Worm (Caenorhabditis elegans) whole organism, early embryonic: ENCODE data around the gene Y70C5A.4.

Experiments
- B0310.2 ChIP-seq: sonication (generic microtip); optimal IDR thresholded peaks from 2 replicates; lab custom pipeline; 2016; ENCODE audit warnings: mild to moderate bottlenecking, missing genetic modification characterization, missing compliant biosample characterization
- F13C5.2 ChIP-seq: sonication (generic microtip); optimal IDR thresholded peaks from 2 replicates; lab custom pipeline; 2017; ENCODE audit warnings: mild to moderate bottlenecking, missing genetic modification characterization, inconsistent platforms, missing compliant biosample characterization
- aly-1 ChIP-seq: sonication (generic microtip); optimal IDR thresholded peaks from 2 replicates; lab custom pipeline; 2016; ENCODE audit warnings: missing genetic modification characterization, missing compliant biosample characterization
- ama-1 ChIP-seq: fragments of 150-350 bp; optimal IDR thresholded peaks from 2 replicates; lab custom pipeline; 2014
- ceh-13 ChIP-seq: fragments of 200-800 bp; sonication (Bioruptor generic); optimal IDR thresholded peaks from 2 replicates; lab custom pipeline; 2018; ENCODE audit warnings: mild to moderate bottlenecking, missing genetic modification characterization, missing compliant biosample characterization
- ceh-36 ChIP-seq: sonication (generic microtip); optimal IDR thresholded peaks from 2 replicates; lab custom pipeline; 2016; ENCODE audit warnings: missing genetic modification characterization, inconsistent platforms, missing compliant biosample characterization
- ets-7 ChIP-seq: sonication (generic microtip); optimal IDR thresholded peaks from 2 replicates; lab custom pipeline; 2016; ENCODE audit warnings: missing genotype, missing genetic modification characterization, missing compliant biosample characterization
- flt-1 ChIP-seq: fragments of 200-800 bp; sonication (Bioruptor generic); IDR thresholded peaks from 2 replicates; pipeline ENCODE4 v1.3.6; 2022; ENCODE audit warnings: missing genetic modification characterization, missing compliant biosample characterization
- hmbx-1 ChIP-seq: sonication (generic microtip); optimal IDR thresholded peaks from 2 replicates; lab custom pipeline; 2016; ENCODE audit warnings: mild to moderate bottlenecking, missing genetic modification characterization, missing compliant biosample characterization
- hmg-4 ChIP-seq: fragments of 200-800 bp; sonication (Bioruptor generic); optimal IDR thresholded peaks from 2 replicates; lab custom pipeline; 2018; ENCODE audit warnings: mild to moderate bottlenecking, missing genetic modification characterization, missing compliant biosample characterization
- hnd-1 ChIP-seq: sonication (generic microtip); optimal IDR thresholded peaks from 2 replicates; lab custom pipeline; 2016; ENCODE audit warnings: missing genetic modification characterization, missing compliant biosample characterization
- pes-1 ChIP-seq: fragments of 200-800 bp; sonication (Bioruptor generic); IDR thresholded peaks from 2 replicates; pipeline ENCODE4 v1.3.6; 2022; ENCODE audit warnings: missing genetic modification reagents, missing genetic modification characterization, missing compliant biosample characterization
- scrt-1 ChIP-seq: fragments of 200-800 bp; sonication (Bioruptor generic); IDR thresholded peaks from 2 replicates; pipeline ENCODE4 v1.3.6; 2022; ENCODE audit warnings: missing genetic modification characterization, missing compliant biosample characterization
- sea-1 ChIP-seq: fragments of 200-800 bp; sonication (Bioruptor generic); conservative IDR thresholded peaks from 2 replicates; pipeline ENCODE4 v1.3.6; 2022; ENCODE audit warnings: missing genetic modification characterization, missing compliant biosample characterization
- tbx-11 ChIP-seq: fragments of 200-800 bp; sonication (Bioruptor generic); IDR thresholded peaks from 2 replicates; pipeline ENCODE4 v1.3.6; 2022; ENCODE audit warnings: missing genetic modification characterization, missing compliant biosample characterization
- tbx-37 ChIP-seq: fragments of 200-800 bp; sonication (Bioruptor generic); conservative IDR thresholded peaks from 2 replicates; pipeline ENCODE4 v1.3.6; 2022; ENCODE audit warnings: missing genetic modification reagents, missing genetic modification characterization, missing compliant biosample characterization
- tra-4 ChIP-seq: sonication (generic microtip); optimal IDR thresholded peaks from 2 replicates; lab custom pipeline; 2017; ENCODE audit warnings: missing genetic modification characterization, missing compliant biosample characterization

The Y70C5A.4 gene

DNA sequence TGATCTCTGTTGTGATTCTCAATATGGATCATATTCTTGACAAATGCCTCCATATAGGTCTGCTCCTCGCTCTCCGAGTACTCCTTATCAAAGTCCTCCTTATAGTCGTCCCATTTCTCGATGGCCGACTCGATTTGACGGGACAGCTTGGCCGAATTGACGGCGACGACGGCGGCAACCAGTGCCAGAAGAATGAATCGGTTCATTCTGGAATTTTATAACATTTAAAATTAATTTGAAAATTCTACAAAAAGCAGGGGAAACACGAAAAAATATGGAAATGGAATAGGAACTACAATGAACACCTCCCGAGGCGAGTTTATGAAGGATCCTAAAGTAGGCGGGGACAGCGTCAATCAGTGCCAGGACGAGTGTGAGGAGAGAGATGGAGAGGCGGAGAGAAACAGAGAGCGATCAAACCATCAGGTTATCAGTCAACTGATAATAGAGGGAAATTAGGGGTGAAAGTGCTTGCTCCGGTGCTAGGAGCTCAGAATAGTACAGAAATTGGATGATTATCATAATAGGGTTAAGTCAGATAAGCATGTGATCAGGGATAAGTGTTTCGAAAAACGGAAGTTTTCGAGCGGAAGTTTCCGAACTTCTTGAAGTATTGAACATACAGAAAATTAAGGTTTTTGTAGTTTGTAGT, 22.3 kb upstream of the Y70C5A.4 start, which contains the start of gene cpl-1:
cpl-1 (minus strand) TSS at position 207 of the 652 bp plus-strand sequence.
- TF ChIP-seq ets-7 (tag; lab: Kevin White, UChicago) (no peak), ceh-13 (GFP tag; lab: Kevin White, UChicago) (no peak), B0310.2 (no peak), tbx-37 (no peak), sea-1 (no peak), ama-1 (lab: Kevin White, UChicago) (no peak), F13C5.2 (tag; lab: Kevin White, UChicago) (no peak), ceh-36 (tag; lab: Kevin White, UChicago) (no peak), tra-4 (tag; lab: Kevin White, UChicago) (no peak), hmg-4 (GFP tag; lab: Kevin White, UChicago) (no peak), hnd-1 (tag; lab: Kevin White, UChicago) (no peak), pes-1 (GFP tag; lab: Robert Waterston, UW) (no peak), scrt-1 (GFP tag; lab: Robert Waterston, UW) (no peak), tbx-11 (GFP tag; lab: Robert Waterston, UW) (no peak), flt-1 (GFP tag; lab: Robert Waterston, UW) (no peak), aly-1 (tag; lab: Kevin White, UChicago) (no peak), hmbx-1 (no peak)

DNA sequence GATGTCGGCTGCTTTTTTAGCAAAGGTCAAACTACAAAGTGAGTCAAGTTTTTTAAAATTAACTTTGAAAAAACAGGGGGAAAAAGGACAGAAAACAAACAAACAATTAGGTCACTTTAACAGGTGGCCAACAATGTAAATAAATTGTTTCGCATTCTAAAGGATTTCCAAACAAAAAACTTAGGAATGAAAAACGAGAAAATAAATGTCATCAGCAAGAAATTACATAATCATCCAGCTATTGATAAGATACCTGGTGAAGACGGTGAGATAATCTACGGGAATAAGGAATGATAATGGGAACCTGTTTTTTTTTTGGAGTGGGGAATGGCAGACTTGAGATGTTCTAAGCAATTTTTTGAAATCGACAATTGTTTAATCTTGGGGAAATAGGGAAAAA, 21.5 kb upstream of the Y70C5A.4 start:
- TF ChIP-seq B0310.2 = no peak

DNA sequence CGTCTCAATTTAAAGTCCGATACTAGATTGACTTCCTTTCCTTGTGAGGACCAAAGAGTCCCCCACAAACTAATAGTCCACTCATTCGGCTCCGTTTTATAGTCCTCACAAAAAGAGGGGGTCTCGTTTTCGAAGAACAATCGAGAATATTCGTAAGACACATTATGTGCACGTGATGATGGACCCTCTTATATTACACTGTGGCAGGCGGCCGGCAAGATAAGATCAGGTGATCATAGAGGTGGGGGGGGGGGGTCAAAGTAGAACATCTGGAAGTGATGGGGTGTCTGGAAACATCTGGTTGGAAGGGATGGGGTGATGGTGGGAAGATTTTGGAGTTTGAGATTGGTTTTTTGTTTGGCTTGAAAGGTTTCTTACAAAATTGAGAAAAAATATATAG, 19.1 kb upstream of the Y70C5A.4 start:
- TF ChIP-seq scrt-1 (GFP tag; lab: Robert Waterston, UW) = no peak
- TF ChIP-seq ama-1 (lab: Kevin White, UChicago) = no peak
- TF ChIP-seq sea-1 = no peak
- no peak for TF ChIP-seq hnd-1 (tag; lab: Kevin White, UChicago)
- TF ChIP-seq tbx-11 (GFP tag; lab: Robert Waterston, UW) = no peak
- TF ChIP-seq hmbx-1 = no peak
- TF ChIP-seq F13C5.2 (tag; lab: Kevin White, UChicago) = no peak
- no peak for TF ChIP-seq ets-7 (tag; lab: Kevin White, UChicago)
- TF ChIP-seq ceh-36 (tag; lab: Kevin White, UChicago) = no peak
- TF ChIP-seq flt-1 (GFP tag; lab: Robert Waterston, UW) = no peak
- no peak for TF ChIP-seq pes-1 (GFP tag; lab: Robert Waterston, UW)
- no peak for TF ChIP-seq aly-1 (tag; lab: Kevin White, UChicago)
- no peak for TF ChIP-seq tra-4 (tag; lab: Kevin White, UChicago)

DNA sequence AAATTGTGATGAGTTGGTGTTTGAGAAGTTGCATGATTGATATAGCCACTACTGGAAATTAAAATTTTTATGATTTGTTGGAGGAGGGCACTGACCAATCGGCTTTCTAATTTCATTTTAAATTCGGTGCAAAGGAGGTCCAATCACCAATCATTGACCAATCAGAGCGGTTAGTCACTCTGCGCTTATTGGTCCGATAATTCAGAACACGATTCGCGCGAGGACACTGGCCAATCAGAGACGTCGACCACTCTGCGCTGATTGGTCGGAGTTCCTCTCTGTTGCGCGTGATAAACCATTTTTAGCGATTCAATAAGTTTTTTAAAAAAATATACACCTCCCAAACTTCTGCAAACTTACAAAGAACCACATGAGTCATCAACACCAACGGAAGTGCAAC, 17.7 kb upstream of the Y70C5A.4 start:
- TF ChIP-seq hmg-4 (GFP tag; lab: Kevin White, UChicago) = no peak
- TF ChIP-seq hnd-1 (tag; lab: Kevin White, UChicago) = no peak
- TF ChIP-seq ceh-13 (GFP tag; lab: Kevin White, UChicago) = no peak
- TF ChIP-seq hmbx-1 = no peak
- no peak for TF ChIP-seq ceh-36 (tag; lab: Kevin White, UChicago)
- no peak for TF ChIP-seq B0310.2
- no peak for TF ChIP-seq flt-1 (GFP tag; lab: Robert Waterston, UW)
- no peak for TF ChIP-seq ets-7 (tag; lab: Kevin White, UChicago)
- TF ChIP-seq F13C5.2 (tag; lab: Kevin White, UChicago) = no peak
- TF ChIP-seq aly-1 (tag; lab: Kevin White, UChicago) = no peak
- TF ChIP-seq ama-1 (lab: Kevin White, UChicago) = no peak
- no peak for TF ChIP-seq tbx-11 (GFP tag; lab: Robert Waterston, UW)
- no peak for TF ChIP-seq tbx-37
- no peak for TF ChIP-seq scrt-1 (GFP tag; lab: Robert Waterston, UW)
- TF ChIP-seq pes-1 (GFP tag; lab: Robert Waterston, UW) = no peak
- TF ChIP-seq sea-1 = no peak
- no peak for TF ChIP-seq tra-4 (tag; lab: Kevin White, UChicago)

DNA sequence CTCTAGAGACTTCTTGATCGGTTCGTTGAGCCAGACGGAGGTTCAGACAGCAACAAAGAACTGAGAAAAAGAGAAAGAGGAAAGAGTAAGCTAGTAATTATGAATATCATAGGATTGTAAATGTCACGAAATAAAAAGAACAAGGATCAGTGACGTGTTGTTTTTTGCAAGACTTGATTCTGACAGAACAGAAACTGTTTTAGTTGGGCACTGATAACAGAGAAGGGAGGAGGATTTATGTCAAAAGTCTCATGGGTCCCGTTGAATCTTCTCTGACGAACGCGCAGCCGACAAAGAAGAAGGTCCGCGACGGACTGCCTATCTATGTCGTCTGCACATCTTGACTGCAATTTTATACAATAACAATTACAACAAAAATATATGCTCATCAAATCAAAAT, 16.9 kb upstream of the Y70C5A.4 start, which contains the start of gene T03E6.9:
T03E6.9 (minus strand) TSS at position 101 of the 400 bp plus-strand sequence.
- TF ChIP-seq ama-1 (lab: Kevin White, UChicago) = no peak
- no peak for TF ChIP-seq ceh-13 (GFP tag; lab: Kevin White, UChicago)
- TF ChIP-seq tra-4 (tag; lab: Kevin White, UChicago) = no peak
- TF ChIP-seq hnd-1 (tag; lab: Kevin White, UChicago) = no peak
- no peak for TF ChIP-seq sea-1
- TF ChIP-seq pes-1 (GFP tag; lab: Robert Waterston, UW) = no peak
- TF ChIP-seq F13C5.2 (tag; lab: Kevin White, UChicago) = no peak
- no peak for TF ChIP-seq tbx-37
- no peak for TF ChIP-seq aly-1 (tag; lab: Kevin White, UChicago)
- TF ChIP-seq ets-7 (tag; lab: Kevin White, UChicago) = no peak
- TF ChIP-seq hmbx-1 = no peak
- no peak for TF ChIP-seq flt-1 (GFP tag; lab: Robert Waterston, UW)
- TF ChIP-seq ceh-36 (tag; lab: Kevin White, UChicago) = no peak
- no peak for TF ChIP-seq scrt-1 (GFP tag; lab: Robert Waterston, UW)
- no peak for TF ChIP-seq hmg-4 (GFP tag; lab: Kevin White, UChicago)
- TF ChIP-seq tbx-11 (GFP tag; lab: Robert Waterston, UW) = no peak
- TF ChIP-seq B0310.2 = no peak

DNA sequence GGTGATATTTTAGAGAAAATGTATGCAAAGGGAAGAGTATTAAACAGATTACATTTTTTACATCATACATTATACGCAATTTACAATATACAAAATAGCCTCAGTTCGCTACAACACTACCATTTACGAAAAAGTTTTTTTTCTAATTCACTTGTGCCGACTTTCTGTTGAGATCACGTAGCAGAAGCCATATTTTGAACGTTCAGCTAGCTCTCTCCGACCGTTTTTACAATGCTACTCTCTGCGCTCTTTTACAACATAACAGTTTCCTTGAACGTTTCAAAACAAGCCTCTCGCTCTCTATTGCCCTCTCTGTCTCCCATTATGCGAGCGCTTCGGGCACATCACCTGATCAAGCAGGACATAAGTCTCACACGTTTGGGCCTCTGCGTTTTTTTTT, 14.5 kb upstream of the Y70C5A.4 start, which contains the start of gene T03E6.8:
T03E6.8 (minus strand) TSS at position 101 of the 400 bp plus-strand sequence.
- TF ChIP-seq hmg-4 (GFP tag; lab: Kevin White, UChicago) (no peak), flt-1 (GFP tag; lab: Robert Waterston, UW) (no peak), ceh-13 (GFP tag; lab: Kevin White, UChicago) (no peak), hnd-1 (tag; lab: Kevin White, UChicago) (no peak), hmbx-1 (no peak), sea-1 (no peak), ama-1 (lab: Kevin White, UChicago) (no peak), F13C5.2 (tag; lab: Kevin White, UChicago) (no peak), B0310.2 (no peak), tra-4 (tag; lab: Kevin White, UChicago) (no peak), tbx-11 (GFP tag; lab: Robert Waterston, UW) (no peak), pes-1 (GFP tag; lab: Robert Waterston, UW) (no peak), scrt-1 (GFP tag; lab: Robert Waterston, UW) (no peak), tbx-37 (no peak)
